Fruit fly (Drosophila melanogaster) whole organism, prepupa: ENCODE results near the gene VhaAC45RP.
A peak's percentile ranks its signal among the peaks of the same experiment; 100 is the strongest.

Experiments
- Blimp-1 ChIP-seq: fragments of 200-800 bp; sonication (Bioruptor generic); optimal IDR thresholded peaks from 3 replicates; lab custom pipeline; 2017; ENCODE audit warnings: missing biosample characterization, missing genetic modification characterization, mild to moderate bottlenecking, moderate library complexity, missing genetic modification reagents
- CG10631 ChIP-seq: fragments of 200-800 bp; sonication (Bioruptor generic); optimal IDR thresholded peaks from 2 replicates; lab custom pipeline; 2016; ENCODE audit warnings: missing biosample characterization, missing genetic modification characterization
- CG10669 ChIP-seq: fragments of 200-800 bp; sonication (Bioruptor generic); optimal IDR thresholded peaks from 3 replicates; lab custom pipeline; 2018; ENCODE audit warnings: missing biosample characterization, mild to moderate bottlenecking, missing genetic modification characterization, moderate library complexity
- CG11762 ChIP-seq: fragments of 200-800 bp; sonication (Bioruptor generic); optimal IDR thresholded peaks from 3 replicates; lab custom pipeline; 2016; ENCODE audit warnings: missing biosample characterization, missing genetic modification characterization; ENCODE audit not compliant: insufficient read depth
- CG11902 ChIP-seq: fragments of 200-800 bp; sonication (Bioruptor generic); optimal IDR thresholded peaks from 3 replicates; lab custom pipeline; 2016; ENCODE audit warnings: missing biosample characterization, missing genetic modification characterization
- CG1621 ChIP-seq: fragments of 200-800 bp; sonication (Bioruptor generic); optimal IDR thresholded peaks from 3 replicates; lab custom pipeline; 2018; ENCODE audit warnings: missing biosample characterization, mild to moderate bottlenecking, missing genetic modification characterization
- CG16779 ChIP-seq: fragments of 200-800 bp; sonication (Bioruptor generic); optimal IDR thresholded peaks from 3 replicates; lab custom pipeline; 2017; ENCODE audit warnings: missing biosample characterization, mild to moderate bottlenecking, missing genetic modification characterization
- CG3032 ChIP-seq: fragments of 200-800 bp; optimal IDR thresholded peaks from 2 replicates; lab custom pipeline; 2019; ENCODE audit warnings: missing biosample characterization, mild to moderate bottlenecking, missing genetic modification characterization, moderate library complexity
- CG31627 ChIP-seq: fragments of 200-800 bp; sonication (Bioruptor generic); optimal IDR thresholded peaks from 3 replicates; lab custom pipeline; 2016; ENCODE audit warnings: missing biosample characterization, missing genetic modification characterization
- CG32006 ChIP-seq: fragments of 200-800 bp; sonication (Bioruptor generic); optimal IDR thresholded peaks from 3 replicates; lab custom pipeline; 2017; ENCODE audit warnings: missing biosample characterization, mild to moderate bottlenecking, missing genetic modification characterization
- CG4318 ChIP-seq: fragments of 200-800 bp; sonication (Bioruptor generic); optimal IDR thresholded peaks from 3 replicates; lab custom pipeline; 2017; ENCODE audit warnings: missing biosample characterization, mild to moderate bottlenecking, missing genetic modification characterization
- CG6163 ChIP-seq: fragments of 200-800 bp; sonication (Bioruptor generic); IDR thresholded peaks from 3 replicates; pipeline ENCODE4 v1.3.6; 2022; ENCODE audit warnings: missing biosample characterization, missing genetic modification characterization
- CG6276 ChIP-seq: fragments of 200-800 bp; sonication (Bioruptor generic); optimal IDR thresholded peaks from 2 replicates; lab custom pipeline; 2017; ENCODE audit warnings: missing biosample characterization, mild to moderate bottlenecking, missing genetic modification characterization
- CG6792 ChIP-seq: fragments of 200-800 bp; sonication (Bioruptor generic); optimal IDR thresholded peaks from 3 replicates; lab custom pipeline; 2016; ENCODE audit warnings: missing biosample characterization, missing genetic modification characterization
- CG6808 ChIP-seq: fragments of 200-800 bp; sonication (Bioruptor generic); optimal IDR thresholded peaks from 3 replicates; lab custom pipeline; 2017; ENCODE audit warnings: missing biosample characterization, missing genetic modification characterization, mild to moderate bottlenecking, moderate library complexity, missing genetic modification reagents
- CG8119 ChIP-seq: fragments of 200-800 bp; sonication (Bioruptor generic); IDR thresholded peaks from 3 replicates; pipeline ENCODE4 v1.3.6; 2022; ENCODE audit warnings: missing biosample characterization, missing genetic modification characterization
- CG8632 ChIP-seq: fragments of 200-800 bp; sonication (Bioruptor generic); optimal IDR thresholded peaks from 3 replicates; lab custom pipeline; 2016; ENCODE audit warnings: missing biosample characterization, missing genetic modification characterization
- Eip78C ChIP-seq: fragments of 200-800 bp; sonication (Bioruptor generic); peaks from one replicate; lab custom pipeline; 2016; ENCODE audit warnings: missing biosample characterization, missing genetic modification characterization
- Gug ChIP-seq: fragments of 200-800 bp; sonication (Bioruptor generic); IDR thresholded peaks from 2 replicates; pipeline ENCODE4 v1.3.6; 2022; ENCODE audit warnings: missing biosample characterization, missing genetic modification characterization
- Hr39 ChIP-seq: fragments of 200-800 bp; sonication (Bioruptor generic); optimal IDR thresholded peaks from 2 replicates; lab custom pipeline; 2016; ENCODE audit warnings: missing biosample characterization, missing genetic modification characterization
- Met ChIP-seq: fragments of 200-800 bp; sonication (Bioruptor generic); optimal IDR thresholded peaks from 3 replicates; lab custom pipeline; 2016; ENCODE audit warnings: missing biosample characterization, missing genetic modification characterization
- Smox ChIP-seq: fragments of 200-800 bp; sonication (Bioruptor generic); optimal IDR thresholded peaks from 3 replicates; lab custom pipeline; 2016; ENCODE audit warnings: missing biosample characterization, missing genetic modification characterization
- Sox102F ChIP-seq: fragments of 200-800 bp; sonication (Bioruptor generic); optimal IDR thresholded peaks from 2 replicates; lab custom pipeline; 2016; ENCODE audit warnings: missing biosample characterization, mild to moderate bottlenecking, missing genetic modification characterization
- Sox14 ChIP-seq: fragments of 200-800 bp; sonication (Bioruptor generic); optimal IDR thresholded peaks from 3 replicates; lab custom pipeline; 2016; ENCODE audit warnings: missing biosample characterization, missing genetic modification characterization
- acj6 ChIP-seq: fragments of 200-800 bp; sonication (Bioruptor generic); optimal IDR thresholded peaks from 3 replicates; lab custom pipeline; 2016; ENCODE audit warnings: missing biosample characterization, missing genetic modification characterization
- dsx ChIP-seq: fragments of 200-800 bp; optimal IDR thresholded peaks from 3 replicates; lab custom pipeline; 2019; ENCODE audit warnings: missing biosample characterization, mild to moderate bottlenecking, missing genetic modification characterization, moderate library complexity; ENCODE audit not compliant: poor library complexity, severe bottlenecking
- esn ChIP-seq: fragments of 200-800 bp; sonication (Bioruptor generic); optimal IDR thresholded peaks from 2 replicates; lab custom pipeline; 2016; ENCODE audit warnings: missing biosample characterization, mild to moderate bottlenecking, missing genetic modification characterization, moderate library complexity
- fd85E ChIP-seq: fragments of 200-800 bp; sonication (Bioruptor generic); optimal IDR thresholded peaks from 3 replicates; lab custom pipeline; 2016; ENCODE audit warnings: missing biosample characterization, missing genetic modification characterization
- net ChIP-seq: fragments of 200-800 bp; sonication (Bioruptor generic); optimal IDR thresholded peaks from 3 replicates; lab custom pipeline; 2016; ENCODE audit warnings: missing biosample characterization, missing genetic modification characterization
- pdm3 ChIP-seq: fragments of 200-800 bp; sonication (Bioruptor generic); optimal IDR thresholded peaks from 3 replicates; lab custom pipeline; 2016; ENCODE audit warnings: missing biosample characterization, missing genetic modification characterization
- spab ChIP-seq: fragments of 200-800 bp; sonication (Bioruptor generic); optimal IDR thresholded peaks from 2 replicates; lab custom pipeline; 2017; ENCODE audit warnings: missing biosample characterization, mild to moderate bottlenecking, missing genetic modification characterization, missing genetic modification reagents
- ss ChIP-seq, 2 experiments: fragments of 200-800 bp; sonication (Bioruptor generic); optimal IDR thresholded peaks; 2 replicates in 1 of 2; 3 replicates in 1 of 2; lab custom pipeline; 2017 to 2018; ENCODE audit warnings: mild to moderate bottlenecking in 2 of 2, missing biosample characterization in 2 of 2, missing genetic modification characterization in 2 of 2, moderate library complexity in 1 of 2
- svp ChIP-seq: fragments of 200-800 bp; sonication (Bioruptor generic); peaks from one replicate; lab custom pipeline; 2016; ENCODE audit warnings: missing biosample characterization, missing genetic modification characterization

Gene VhaAC45RP

DNA sequence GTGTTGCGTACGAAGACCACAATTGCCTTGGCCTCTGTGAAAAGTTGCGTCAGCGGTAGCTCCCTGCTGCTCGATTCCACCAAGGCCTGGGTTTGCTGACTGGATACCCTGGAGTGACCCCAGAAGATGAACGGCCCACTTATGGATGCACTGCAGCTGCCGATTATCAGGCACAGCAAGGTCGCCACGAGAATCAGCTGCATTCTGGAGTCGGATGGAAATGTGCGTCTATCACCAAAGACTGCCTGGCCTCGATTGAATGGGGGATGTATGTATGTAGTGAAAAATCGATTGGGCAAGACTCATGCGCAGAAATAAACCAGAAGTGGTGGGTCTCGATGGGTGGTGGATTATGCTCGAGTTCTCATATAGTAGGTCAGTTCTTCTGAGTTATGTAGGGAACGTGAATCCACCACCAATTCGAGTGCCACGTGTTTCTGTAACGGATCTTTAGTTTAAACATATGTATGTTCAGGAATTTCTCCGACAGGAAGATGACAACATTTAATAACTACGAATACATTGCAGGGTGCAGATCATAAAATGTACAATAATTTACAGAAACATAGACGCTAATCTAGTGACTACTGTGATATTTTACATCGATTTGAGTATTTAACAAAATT is at the start of gene VhaAC45RP:
VhaAC45RP (minus strand) TSS at position 261 of the 626 bp plus-strand sequence.
- no peak for TF ChIP-seq CG8119
- TF ChIP-seq CG6163 (GFP tag; lab: Robert Waterston, UW): no peak
- TF ChIP-seq CG10631 (GFP tag; lab: Kevin White, UChicago): no peak
- TF ChIP-seq dsx: no peak
- no peak for TF ChIP-seq CG11762 (GFP tag; lab: Kevin White, UChicago)
- no peak for TF ChIP-seq CG6792
- no peak for TF ChIP-seq CG3032 (tag; lab: Kevin White, UChicago)
- TF ChIP-seq Sox102F (GFP tag; lab: Kevin White, UChicago): no peak
- TF ChIP-seq CG4318 (GFP tag; lab: Kevin White, UChicago): no peak
- TF ChIP-seq esn (GFP tag; lab: Kevin White, UChicago): no peak
- TF ChIP-seq Blimp-1: no peak
- no peak for TF ChIP-seq Met (GFP tag; lab: Kevin White, UChicago)
- no peak for TF ChIP-seq CG16779 (tag; lab: Kevin White, UChicago)
- TF ChIP-seq fd85E (GFP tag; lab: Kevin White, UChicago): no peak
- TF ChIP-seq CG6808 (GFP tag; lab: Kevin White, UChicago): no peak
- TF ChIP-seq CG32006 (GFP tag; lab: Kevin White, UChicago): no peak

DNA sequence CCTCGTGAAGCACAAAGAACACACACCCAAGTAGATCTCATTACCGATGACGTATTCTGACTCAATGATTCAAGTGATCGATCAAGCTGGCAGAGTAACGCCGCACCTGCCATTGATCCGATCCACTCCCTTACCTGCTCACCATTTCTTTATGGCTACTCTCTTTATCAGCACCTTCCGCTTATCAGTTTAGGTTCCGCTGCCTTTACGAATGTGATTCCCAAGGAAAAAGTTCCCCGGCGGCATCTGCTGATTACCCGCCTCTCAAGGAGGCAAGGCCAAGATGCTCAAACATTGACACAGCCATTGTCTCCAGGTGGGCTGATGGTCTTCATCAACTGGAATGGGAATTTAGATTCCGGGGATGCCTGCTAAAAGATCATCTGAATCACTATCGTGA is 48.8 kb upstream of the VhaAC45RP start:
- TF ChIP-seq svp (GFP tag; lab: Kevin White, UChicago) (peak; percentile 78), Sox14 (GFP tag; lab: Kevin White, UChicago) (peak; percentile 17), CG31627 (GFP tag; lab: Kevin White, UChicago) (no peak), dsx (no peak)

DNA sequence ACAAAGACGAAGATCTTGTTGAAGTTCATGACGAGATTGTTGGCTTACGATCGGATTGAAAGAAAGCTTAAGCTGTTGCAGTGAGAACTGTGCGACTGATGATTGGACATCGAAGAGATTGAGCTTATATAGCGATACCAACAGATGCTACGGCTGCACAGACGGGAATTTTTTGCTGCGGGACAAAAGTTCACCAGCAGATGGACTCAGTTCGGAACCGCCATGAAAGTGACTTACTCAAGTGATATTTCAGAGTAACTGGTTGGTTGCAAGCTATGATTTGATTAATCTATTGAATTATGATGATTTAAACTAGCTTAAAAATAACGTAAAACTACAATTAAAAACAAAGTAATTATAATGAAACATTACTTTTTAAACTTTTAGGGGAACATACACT is 47.5 kb upstream of the VhaAC45RP start, which contains the start of gene CecB:
CecB (minus strand) TSS at position 101 of the 400 bp plus-strand sequence.
- no peak for TF ChIP-seq acj6 (GFP tag; lab: Kevin White, UChicago)
- no peak for TF ChIP-seq Gug
- peak; percentile 68 for TF ChIP-seq svp (GFP tag; lab: Kevin White, UChicago)

DNA sequence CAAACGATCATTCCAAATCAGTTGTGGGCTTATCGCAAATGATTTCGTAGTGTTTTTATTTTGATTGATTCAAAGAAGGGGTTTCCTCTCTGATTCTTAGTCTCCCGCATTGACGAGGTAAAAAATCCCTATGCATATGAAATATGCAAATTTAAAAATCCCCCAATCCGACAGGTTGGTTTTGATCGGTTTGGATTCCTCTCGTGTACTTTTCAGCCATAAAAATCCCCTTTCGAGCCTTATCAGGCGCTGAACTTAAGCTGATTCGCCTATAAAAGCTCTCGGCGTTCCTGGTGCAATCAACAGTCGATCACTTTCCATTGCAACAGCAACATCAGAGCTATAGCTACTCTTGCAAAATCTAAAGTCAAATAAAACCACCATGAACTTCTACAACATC is 45.6 kb upstream of the VhaAC45RP start, which contains the start of gene CecA2:
CecA2 (plus strand) TSS at position 301 of the 400 bp plus-strand sequence.
- TF ChIP-seq CG10669 (no peak), esn (GFP tag; lab: Kevin White, UChicago) (no peak), CG10631 (GFP tag; lab: Kevin White, UChicago) (no peak), pdm3 (GFP tag; lab: Kevin White, UChicago) (no peak), CG3032 (tag; lab: Kevin White, UChicago) (no peak), Hr39 (no peak), svp (GFP tag; lab: Kevin White, UChicago) (no peak), Smox (GFP tag; lab: Kevin White, UChicago) (no peak), Eip78C (GFP tag; lab: Kevin White, UChicago) (no peak), CG8632 (no peak), CG1621 (tag; lab: Kevin White, UChicago) (no peak), CG6276 (no peak), ss (GFP tag; optimal IDR thresholded peaks at IDR 0.05; lab: Kevin White, UChicago) (no peak), net (no peak), spab (GFP tag; lab: Kevin White, UChicago) (no peak)

DNA sequence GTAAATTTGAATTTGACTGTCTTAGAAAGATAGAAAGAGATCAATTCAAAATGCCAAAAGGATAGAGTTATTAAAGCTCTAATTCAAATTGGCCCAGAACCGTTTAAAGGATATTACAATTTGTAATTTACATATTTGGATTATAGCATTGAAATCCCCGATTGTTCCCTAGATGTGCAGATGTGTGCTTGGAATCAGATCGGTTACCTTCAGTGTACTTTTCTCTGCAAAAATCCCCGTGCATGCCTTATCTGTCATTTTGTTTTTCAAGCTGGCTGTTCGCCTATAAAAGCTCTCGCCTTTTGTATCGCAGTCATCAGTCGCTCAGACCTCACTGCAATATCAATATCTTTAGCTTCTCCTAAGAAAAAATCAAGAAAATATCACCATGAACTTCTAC is 44.3 kb upstream of the VhaAC45RP start, which contains the start of gene CecA1:
CecA1 (plus strand) TSS at position 315 of the 400 bp plus-strand sequence.
- TF ChIP-seq net (no peak), CG11902 (no peak), svp (GFP tag; lab: Kevin White, UChicago) (peak; percentile 71)
